Worm (Caenorhabditis elegans): Measurements from ENCODE around the gene clec-215.

Gene clec-215

DNA sequence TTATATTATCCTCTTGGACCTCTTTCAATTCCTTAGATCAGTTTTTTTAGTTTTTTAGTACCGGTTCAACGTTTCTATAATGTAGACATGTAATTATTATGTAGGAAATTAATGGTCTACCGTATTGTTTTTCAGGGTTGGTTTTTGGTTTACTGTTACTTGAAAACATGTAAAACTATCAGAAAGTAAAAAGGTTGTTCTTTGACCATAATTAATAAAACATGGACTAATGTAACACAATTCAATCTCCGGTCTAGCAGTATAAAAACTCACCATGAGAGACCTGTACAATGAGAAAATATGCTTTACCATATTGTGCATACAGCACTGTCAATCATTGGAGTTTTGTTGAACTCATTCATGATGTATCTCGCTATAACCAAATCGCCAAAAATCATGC, 23.3 kb downstream of the clec-215 start, which contains the start of gene srd-29:
srd-29 (plus strand) TSS at position 301 of the 400 bp plus-strand sequence.
- TF ChIP-seq aha-1 (tag): peak; percentile 45
- TF ChIP-seq daf-12 (tag; optimal IDR thresholded peaks at IDR 0.05): no peak

- no peak for TF ChIP-seq ztf-7 (tag; optimal IDR thresholded peaks at IDR 0.05)
- no peak for TF ChIP-seq nhr-6 (tag; optimal IDR thresholded peaks at IDR 0.05)
- no peak for TF ChIP-seq sdz-12 (GFP tag; optimal IDR thresholded peaks at IDR 0.05)
- TF ChIP-seq R02D3.7 (tag; optimal IDR thresholded peaks at IDR 0.05): no peak
- TF ChIP-seq dpl-1 (GFP tag; optimal IDR thresholded peaks at IDR 0.05): no peak
- TF ChIP-seq mdt-29 (GFP tag; IDR thresholded peaks at IDR 0.05): no peak
- no peak for TF ChIP-seq daf-16 (GFP tag; optimal IDR thresholded peaks at IDR 0.05)
- TF ChIP-seq daf-16 (tag; optimal IDR thresholded peaks at IDR 0.05): no peak
- TF ChIP-seq aha-1 (tag): no peak
- no peak for TF ChIP-seq lin-1 (GFP tag; IDR thresholded peaks at IDR 0.05)
- no peak for TF ChIP-seq madf-9 (GFP tag; conservative IDR thresholded peaks at IDR 0.05)
- TF ChIP-seq mdl-1 (tag; optimal IDR thresholded peaks at IDR 0.05): no peak
Measured at ce11 chrV:7637801-7638200, 25.7 kb downstream of the clec-215 start, which contains the start of gene clec-45. Gene clec-45, plus strand, starts transcription at chrV:7638101.

ce11 chrV:7639356-7639755, 27.2 kb downstream of the clec-215 start:
- peak; percentile 78 for TF ChIP-seq aha-1 (tag)
- peak in 1 of 2 experiments; percentile 76 for TF ChIP-seq unc-62 (GFP tag; optimal IDR thresholded peaks at IDR 0.05 in 1 of 2)
- TF ChIP-seq unc-62 (tag; optimal IDR thresholded peaks at IDR 0.05): no peak
- no peak for TF ChIP-seq lim-7 (GFP tag; IDR thresholded peaks at IDR 0.05)

ce11 chrV:7639787-7640186, 27.6 kb downstream of the clec-215 start, which contains the start of gene F07C4.10:
Gene F07C4.10, minus strand, starts transcription at chrV:7639887.
- TF ChIP-seq nhr-77 (tag; optimal IDR thresholded peaks at IDR 0.05) (no peak), php-3 (GFP tag; IDR thresholded peaks at IDR 0.05) (no peak), mep-1 (tag; optimal IDR thresholded peaks at IDR 0.05) (no peak), nhr-11 (tag; optimal IDR thresholded peaks at IDR 0.05) (no peak), unc-130 (GFP tag; optimal IDR thresholded peaks at IDR 0.05) (no peak), hif-1 (tag; optimal IDR thresholded peaks at IDR 0.05) (no peak), ceh-44 (GFP tag; IDR thresholded peaks at IDR 0.05) (no peak), snpc-4 (tag; optimal IDR thresholded peaks at IDR 0.05) (no peak), mxl-3 (GFP tag; optimal IDR thresholded peaks at IDR 0.05) (no peak), Y105C5A.15 (GFP tag; IDR thresholded peaks at IDR 0.05) (no peak), nhr-6 (tag; optimal IDR thresholded peaks at IDR 0.05) (no peak), set-16 (GFP tag; IDR thresholded peaks at IDR 0.05) (no peak), ctbp-1 (GFP tag; IDR thresholded peaks at IDR 0.05) (no peak), ceh-20 (GFP tag; IDR thresholded peaks at IDR 0.05) (no peak), nhr-111 (GFP tag; optimal IDR thresholded peaks at IDR 0.05) (no peak), ceh-82 (tag; optimal IDR thresholded peaks at IDR 0.05) (no peak), rbr-2 (tag; optimal IDR thresholded peaks at IDR 0.05) (no peak), ama-1 (optimal IDR thresholded peaks at IDR 0.05) (no peak), daf-19 (GFP tag; conservative IDR thresholded peaks at IDR 0.05) (no peak)

- TF ChIP-seq Y75B8A.6 (GFP tag; IDR thresholded peaks at IDR 0.05): no peak
- TF ChIP-seq aly-2 (tag; optimal IDR thresholded peaks at IDR 0.05): no peak
- peak in 1 of 2 experiments; percentile 92 for TF ChIP-seq unc-62 (GFP tag; optimal IDR thresholded peaks at IDR 0.05 in 1 of 2)
- TF ChIP-seq unc-62 (tag; optimal IDR thresholded peaks at IDR 0.05): no peak
- no peak for TF ChIP-seq pha-4 (GFP tag; IDR thresholded peaks at IDR 0.05)
- no peak for TF ChIP-seq pha-4 (tag; optimal IDR thresholded peaks at IDR 0.05)
Measured at ce11 chrV:7641718-7642117, 29.6 kb downstream of the clec-215 start.
